Fruit fly (Drosophila melanogaster): Measurements from ENCODE around the gene ebi.

DNA sequence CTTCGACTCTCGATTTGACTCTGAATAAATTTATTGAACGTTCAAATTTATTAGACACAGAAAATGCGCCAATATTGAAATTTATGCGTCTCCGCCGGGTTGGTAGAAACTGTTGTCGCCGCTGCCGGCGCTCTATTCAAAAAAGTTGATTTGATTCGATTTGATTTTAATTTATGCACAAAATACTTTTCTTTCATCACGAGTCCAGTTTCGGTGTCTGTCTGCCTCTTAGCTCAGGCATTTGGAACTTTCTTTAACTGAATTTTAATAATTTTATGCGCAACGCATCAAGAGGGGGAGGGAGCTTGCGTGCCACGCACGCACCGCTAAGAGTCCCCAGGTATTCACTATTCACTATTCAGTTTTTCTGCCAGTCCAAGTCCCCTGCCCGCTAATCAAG, 22.6 kb downstream of the ebi start:
- TF ChIP-seq CG8478 (optimal IDR thresholded peaks at IDR 0.05) (no peak), CTCF (optimal IDR thresholded peaks at IDR 0.05) (no peak)
